Worm (Caenorhabditis elegans) whole organism, L4/young adult: Measurements from ENCODE around the gene phf-15.

ENCODE experiments used
- W03F9.2 ChIP-seq: fragments of 150-350 bp; optimal IDR thresholded peaks from 2 replicates; lab custom pipeline; 2014; ENCODE audit warnings: missing biosample characterization, missing genetic modification characterization
- dao-5 ChIP-seq: sonication (generic microtip); optimal IDR thresholded peaks from 2 replicates; lab custom pipeline; 2016; ENCODE audit warnings: missing genotype, missing genetic modification characterization, moderate library complexity, missing compliant biosample characterization

ce11 chrIII:3304554-3304953, 18.1 kb upstream of the phf-15 start:
- no peak for TF ChIP-seq W03F9.2 (tag; lab: Kevin White, UChicago)
- no peak for TF ChIP-seq dao-5 (tag; lab: Kevin White, UChicago)
